Fruit fly (Drosophila melanogaster): ENCODE measurements around the gene Cht11.

Cht11 gene

dm6 chrX:6800726-6801296 lies 48.5 kb downstream of the Cht11 start:
- TF ChIP-seq Oli (tag; optimal IDR thresholded peaks at IDR 0.05) (peak; percentile 46), CG14050 (GFP tag; IDR thresholded peaks at IDR 0.05) (0 out of 3 replicates have a peak, but pooled peaks have one; percentile 9), B-H2 (GFP tag; optimal IDR thresholded peaks at IDR 0.05) (peak; percentile 20), ci (GFP tag; IDR thresholded peaks at IDR 0.05) (peak; percentile 68; the same call in 2 of the 3 replicates), CG34376 (GFP tag; optimal IDR thresholded peaks at IDR 0.05) (peak; percentile 78), HLHmδ (GFP tag; optimal IDR thresholded peaks at IDR 0.05) (no peak), CoRest (tag; optimal IDR thresholded peaks at IDR 0.05) (peak; percentile 18), danr (GFP tag; IDR thresholded peaks at IDR 0.05) (no peak), dysf (GFP tag; IDR thresholded peaks at IDR 0.05) (peak; percentile 37; the same call in 1 of the 3 replicates), otp (GFP tag; IDR thresholded peaks at IDR 0.05) (0 out of 3 replicates have a peak, but pooled peaks have one; percentile 24), CG30403 (GFP tag; optimal IDR thresholded peaks at IDR 0.05) (peak; percentile 33), CG30020 (tag; optimal IDR thresholded peaks at IDR 0.05) (no peak), ind (GFP tag; optimal IDR thresholded peaks at IDR 0.05) (peak; percentile 24), CG30431 (GFP tag; optimal IDR thresholded peaks at IDR 0.05) (peak; percentile 14), gro (GFP tag; optimal IDR thresholded peaks at IDR 0.05) (peak; percentile 20), CG17328 (GFP tag; IDR thresholded peaks at IDR 0.05) (peak; percentile 67), Optix (GFP tag; IDR thresholded peaks at IDR 0.05) (0 out of 3 replicates have a peak, but pooled peaks have one; percentile 25), az2 (GFP tag; optimal IDR thresholded peaks at IDR 0.05) (peak; percentile 49), cas (GFP tag; IDR thresholded peaks at IDR 0.05) (0 out of 2 replicates have a peak, but pooled peaks have one; percentile 44), ken (GFP tag; IDR thresholded peaks at IDR 0.05) (0 out of 3 replicates have a peak, but pooled peaks have one; percentile 19), CG6683 (GFP tag; optimal IDR thresholded peaks at IDR 0.05) (peak; percentile 24), en (GFP tag; optimal IDR thresholded peaks at IDR 0.05) (no peak), CG18262 (tag; optimal IDR thresholded peaks at IDR 0.05) (peak; percentile 35), Hmr (GFP tag; optimal IDR thresholded peaks at IDR 0.05) (peak; percentile 52), Blimp-1 (GFP tag; optimal IDR thresholded peaks at IDR 0.05) (peak; percentile 29), ftz-f1 (GFP tag; optimal IDR thresholded peaks at IDR 0.05) (peak; percentile 36), CG11504 (tag; optimal IDR thresholded peaks at IDR 0.05) (peak; percentile 47), Hr51 (GFP tag; optimal IDR thresholded peaks at IDR 0.05) (peak in 1 of 2 experiments; percentile 61), Med (GFP tag) (peak; percentile 74), Dek (tag; optimal IDR thresholded peaks at IDR 0.05) (peak; percentile 29), grn (GFP tag; optimal IDR thresholded peaks at IDR 0.05) (peak; percentile 33), CG2678 (tag; optimal IDR thresholded peaks at IDR 0.05) (peak; percentile 54), sd (tag; optimal IDR thresholded peaks at IDR 0.05) (peak; percentile 18), odd (GFP tag; optimal IDR thresholded peaks at IDR 0.05) (peak; percentile 43), peb (GFP tag; IDR thresholded peaks at IDR 0.05) (no peak), Trl (optimal IDR thresholded peaks at IDR 0.05) (peak; percentile 22 to 53), Trl (GFP tag; optimal IDR thresholded peaks at IDR 0.05) (no peak), lmd (GFP tag; IDR thresholded peaks at IDR 0.05) (peak; percentile 30; the same call in 1 of the 2 replicates), CG6175 (GFP tag; IDR thresholded peaks at IDR 0.05) (0 out of 3 replicates have a peak, but pooled peaks have one; percentile 17), CG1832 (GFP tag; optimal IDR thresholded peaks at IDR 0.05) (no peak), CG12769 (tag; optimal IDR thresholded peaks at IDR 0.05) (peak; percentile 58), gem (tag; optimal IDR thresholded peaks at IDR 0.05) (peak; percentile 68), grau (tag; optimal IDR thresholded peaks at IDR 0.05) (peak; percentile 38), CG10543 (GFP tag; optimal IDR thresholded peaks at IDR 0.05) (peak; percentile 92), CG13296 (GFP tag; optimal IDR thresholded peaks at IDR 0.05) (peak; percentile 21), gcm (GFP tag; optimal IDR thresholded peaks at IDR 0.05) (peak; percentile 28), Mrtf (GFP tag; IDR thresholded peaks at IDR 0.05) (0 out of 3 replicates have a peak, but pooled peaks have one; percentile 26), CG31441 (GFP tag; IDR thresholded peaks at IDR 0.05) (peak; percentile 51; the same call in 1 of the 2 replicates), sens (GFP tag) (peak; percentile 50), MBD-R2 (GFP tag; IDR thresholded peaks at IDR 0.05) (peak; percentile 18; the same call in 1 of the 2 replicates)
